Worm (Caenorhabditis elegans) whole organism, L3 larva: ENCODE results near the gene fipr-6.
A peak's percentile ranks its signal among the peaks of the same experiment; 100 is the strongest.

ENCODE experiments used
- R02D3.7 ChIP-seq: fragments of 150-350 bp; optimal IDR thresholded peaks from 2 replicates; lab custom pipeline; 2014; ENCODE audit warnings: missing biosample characterization, missing genetic modification characterization
- ZK546.5 ChIP-seq: sonication (generic microtip); optimal IDR thresholded peaks from 2 replicates; lab custom pipeline; 2017; ENCODE audit warnings: missing biosample characterization, missing genetic modification characterization
- aly-2 ChIP-seq: fragments of 150-350 bp; optimal IDR thresholded peaks from 2 replicates; lab custom pipeline; 2014; ENCODE audit warnings: missing biosample characterization, missing genetic modification characterization
- ama-1 ChIP-seq: fragments of 150-350 bp; optimal IDR thresholded peaks from 2 replicates; lab custom pipeline; 2018
- ceh-28 ChIP-seq: fragments of 150-350 bp; optimal IDR thresholded peaks from 2 replicates; lab custom pipeline; 2014; ENCODE audit warnings: missing biosample characterization, missing genetic modification reagents, missing genetic modification characterization
- daf-12 ChIP-seq: fragments of 150-350 bp; optimal IDR thresholded peaks from 2 replicates; lab custom pipeline; 2014; ENCODE audit warnings: missing biosample characterization, missing genetic modification reagents, missing genetic modification characterization
- egl-27 ChIP-seq: sonication (generic microtip); optimal IDR thresholded peaks from 4 replicates; lab custom pipeline; 2017; ENCODE audit warnings: missing biosample characterization, missing genetic modification reagents, missing genetic modification characterization
- egl-5 ChIP-seq: fragments of 150-350 bp; optimal IDR thresholded peaks from 2 replicates; lab custom pipeline; 2017; ENCODE audit warnings: missing biosample characterization, missing genetic modification reagents, missing genetic modification characterization, inconsistent platforms
- elt-1 ChIP-seq: fragments of 150-350 bp; optimal IDR thresholded peaks from 2 replicates; lab custom pipeline; 2014; ENCODE audit warnings: missing biosample characterization, missing genetic modification characterization
- elt-2 ChIP-seq: sonication (generic microtip); optimal IDR thresholded peaks from 2 replicates; lab custom pipeline; 2016; ENCODE audit warnings: missing genetic modification reagents, mild to moderate bottlenecking, missing genetic modification characterization, missing compliant biosample characterization
- elt-3 ChIP-seq, 3 experiments: fragments of 150-350 bp in 1 of 3; sonication (generic microtip) in 2 of 3; optimal IDR thresholded peaks; 2 replicates in 2 of 3; 4 replicates in 1 of 3; lab custom pipeline; 2014 to 2017; ENCODE audit warnings: missing biosample characterization in 3 of 3, missing genetic modification characterization in 3 of 3
- eor-1 ChIP-seq, 2 experiments: fragments of 150-350 bp; optimal IDR thresholded peaks; 2 replicates each; lab custom pipeline; 2014 to 2018; ENCODE audit warnings: missing biosample characterization in 2 of 2, missing genetic modification characterization in 2 of 2
- fkh-2 ChIP-seq: fragments of 150-350 bp; optimal IDR thresholded peaks from 2 replicates; lab custom pipeline; 2014; ENCODE audit warnings: missing biosample characterization, missing genetic modification reagents, missing genetic modification characterization
- fos-1 ChIP-seq: fragments of 150-350 bp; optimal IDR thresholded peaks from 2 replicates; lab custom pipeline; 2014; ENCODE audit warnings: missing biosample characterization, missing genetic modification characterization
- hmg-11 ChIP-seq: sonication (generic microtip); optimal IDR thresholded peaks from 2 replicates; lab custom pipeline; 2016; ENCODE audit warnings: missing genetic modification characterization, missing compliant biosample characterization
- jun-1 ChIP-seq: fragments of 150-350 bp; optimal IDR thresholded peaks from 2 replicates; lab custom pipeline; 2014; ENCODE audit warnings: missing biosample characterization, missing genetic modification reagents, missing genetic modification characterization
- lin-15B ChIP-seq: fragments of 150-350 bp; optimal IDR thresholded peaks from 2 replicates; lab custom pipeline; 2014; ENCODE audit warnings: missing biosample characterization, missing genetic modification characterization
- lsy-12 ChIP-seq: sonication (generic microtip); optimal IDR thresholded peaks from 2 replicates; lab custom pipeline; 2016; ENCODE audit warnings: mild to moderate bottlenecking, missing genetic modification characterization, missing compliant biosample characterization
- mdl-1 ChIP-seq: fragments of 150-350 bp; optimal IDR thresholded peaks from 2 replicates; lab custom pipeline; 2014; ENCODE audit warnings: missing biosample characterization, missing genetic modification characterization
- mml-1 ChIP-seq: fragments of 150-350 bp; sonication (generic microtip); optimal IDR thresholded peaks from 3 replicates; lab custom pipeline; 2014; ENCODE audit warnings: missing biosample characterization, missing genetic modification characterization
- nfya-1 ChIP-seq: sonication (generic microtip); optimal IDR thresholded peaks from 2 replicates; lab custom pipeline; 2017; ENCODE audit warnings: missing genetic modification characterization, mild to moderate bottlenecking, missing compliant biosample characterization, antibody characterized with exemption, moderate library complexity; ENCODE audit not compliant: insufficient read depth
- nhr-12 ChIP-seq: fragments of 150-350 bp; optimal IDR thresholded peaks from 2 replicates; lab custom pipeline; 2014; ENCODE audit warnings: missing biosample characterization, missing genetic modification characterization
- nhr-23 ChIP-seq: fragments of 150-350 bp; optimal IDR thresholded peaks from 2 replicates; lab custom pipeline; 2014; ENCODE audit warnings: missing biosample characterization, missing genetic modification reagents, missing genetic modification characterization
- nhr-237 ChIP-seq: fragments of 150-350 bp; optimal IDR thresholded peaks from 2 replicates; lab custom pipeline; 2014; ENCODE audit warnings: missing biosample characterization, missing genetic modification characterization
- nhr-25 ChIP-seq: sonication (generic microtip); optimal IDR thresholded peaks from 2 replicates; lab custom pipeline; 2017; ENCODE audit warnings: missing biosample characterization, missing genetic modification characterization
- nhr-28 ChIP-seq: fragments of 150-350 bp; optimal IDR thresholded peaks from 2 replicates; lab custom pipeline; 2014; ENCODE audit warnings: missing biosample characterization, missing genetic modification characterization
- nhr-43 ChIP-seq: sonication (generic microtip); optimal IDR thresholded peaks from 2 replicates; lab custom pipeline; 2016; ENCODE audit warnings: mild to moderate bottlenecking, missing genetic modification characterization, missing compliant biosample characterization; ENCODE audit not compliant: poor library complexity, severe bottlenecking
- nhr-67 ChIP-seq: fragments of 150-350 bp; optimal IDR thresholded peaks from 2 replicates; lab custom pipeline; 2014; ENCODE audit warnings: missing biosample characterization, missing genetic modification characterization
- nhr-76 ChIP-seq: fragments of 150-350 bp; sonication (generic microtip); optimal IDR thresholded peaks from 5 replicates; lab custom pipeline; 2014; ENCODE audit warnings: missing biosample characterization, missing genetic modification characterization
- nhr-77 ChIP-seq: fragments of 150-350 bp; optimal IDR thresholded peaks from 2 replicates; lab custom pipeline; 2014; ENCODE audit warnings: missing biosample characterization, missing genetic modification characterization
- pha-4 ChIP-seq: fragments of 150-350 bp; optimal IDR thresholded peaks from 2 replicates; lab custom pipeline; 2014; ENCODE audit warnings: missing biosample characterization, missing genetic modification reagents, missing genetic modification characterization
- pqm-1 ChIP-seq: fragments of 150-350 bp; optimal IDR thresholded peaks from 2 replicates; lab custom pipeline; 2017; ENCODE audit warnings: missing biosample characterization, missing genetic modification characterization, inconsistent platforms
- sea-2 ChIP-seq: fragments of 150-350 bp; sonication (generic microtip); optimal IDR thresholded peaks from 4 replicates; lab custom pipeline; 2014; ENCODE audit warnings: missing biosample characterization, missing genetic modification reagents, missing genetic modification characterization
- snpc-4 ChIP-seq: fragments of 150-350 bp; optimal IDR thresholded peaks from 2 replicates; lab custom pipeline; 2014; ENCODE audit warnings: missing biosample characterization, missing genetic modification characterization
- tbx-2 ChIP-seq: sonication (generic microtip); optimal IDR thresholded peaks from 2 replicates; lab custom pipeline; 2016; ENCODE audit warnings: mild to moderate bottlenecking, missing genetic modification characterization, missing compliant biosample characterization
- unc-39 ChIP-seq: sonication (generic microtip); optimal IDR thresholded peaks from 4 replicates; lab custom pipeline; 2017; ENCODE audit warnings: missing biosample characterization, missing genetic modification characterization
- unc-62 ChIP-seq: fragments of 150-350 bp; sonication (generic microtip); optimal IDR thresholded peaks from 4 replicates; lab custom pipeline; 2014; ENCODE audit warnings: missing biosample characterization, missing genetic modification reagents, missing genetic modification characterization
- zag-1 ChIP-seq: fragments of 150-350 bp; optimal IDR thresholded peaks from 2 replicates; lab custom pipeline; 2014; ENCODE audit warnings: missing biosample characterization, missing genetic modification characterization
- ztf-11 ChIP-seq: fragments of 150-350 bp; optimal IDR thresholded peaks from 2 replicates; lab custom pipeline; 2014; ENCODE audit warnings: missing biosample characterization, missing genetic modification characterization
- ztf-4 ChIP-seq: fragments of 150-350 bp; optimal IDR thresholded peaks from 2 replicates; lab custom pipeline; 2014; ENCODE audit warnings: missing biosample characterization, missing genetic modification characterization

Gene fipr-6

ce11 chrV:10228360-10228759, 2.7 kb upstream of the fipr-6 start, which contains the start of gene fipr-4:
fipr-4 (minus strand) TSS chrV:10228460.
- TF ChIP-seq zag-1 (tag; lab: Kevin White, UChicago) (no peak), pha-4 (tag; lab: Kevin White, UChicago) (peak; percentile 42)

ce11 chrV:10229222-10229879, 1.7 kb upstream of the fipr-6 start, which contains the start of the genes pyt-1 and fipr-7:
pyt-1 (minus strand) TSS chrV:10229322.
fipr-7 (plus strand) TSS chrV:10229829.
- TF ChIP-seq ztf-11 (tag; lab: Kevin White, UChicago), result no peak
- no peak for TF ChIP-seq daf-12 (tag; lab: Kevin White, UChicago)
- TF ChIP-seq egl-27 (tag; lab: Kevin White, UChicago), result no peak
- TF ChIP-seq jun-1, result no peak
- TF ChIP-seq nhr-25 (tag; lab: Kevin White, UChicago), result no peak
- TF ChIP-seq pqm-1 (tag; lab: Kevin White, UChicago), result no peak
- TF ChIP-seq nhr-76 (tag; lab: Kevin White, UChicago), result no peak

ce11 chrV:10233330-10233729, 2.3 kb downstream of the fipr-6 start, which contains the start of gene str-182:
str-182 (minus strand) TSS chrV:10233430.
- TF ChIP-seq egl-27 (tag; lab: Kevin White, UChicago) (no peak), mml-1 (tag; lab: Kevin White, UChicago) (no peak), nhr-28 (no peak), fkh-2 (tag; lab: Kevin White, UChicago) (no peak), elt-2 (no peak), elt-1 (tag; lab: Kevin White, UChicago) (no peak), egl-5 (tag; lab: Kevin White, UChicago) (no peak), elt-3 (tag; optimal IDR thresholded peaks at IDR 0.05; lab: Kevin White, UChicago) (no peak), eor-1 (tag; optimal IDR thresholded peaks at IDR 0.05; lab: Kevin White, UChicago) (no peak), mdl-1 (tag; lab: Kevin White, UChicago) (no peak), hmg-11 (tag; lab: Kevin White, UChicago) (no peak), aly-2 (tag; lab: Kevin White, UChicago) (no peak)

- TF ChIP-seq elt-3 (tag; optimal IDR thresholded peaks at IDR 0.05; lab: Kevin White, UChicago), result no peak
- TF ChIP-seq lin-15B (tag; lab: Kevin White, UChicago), result no peak
- no peak for TF ChIP-seq R02D3.7 (tag; lab: Kevin White, UChicago)
- no peak for TF ChIP-seq mml-1 (tag; lab: Kevin White, UChicago)
- no peak for TF ChIP-seq daf-12 (tag; lab: Kevin White, UChicago)
Observed at ce11 chrV:10237171-10237570, 6.1 kb downstream of the fipr-6 start.

- TF ChIP-seq zag-1 (tag; lab: Kevin White, UChicago) (no peak), ama-1 (peak; percentile 6)
Observed at ce11 chrV:10237959-10238444, 7.0 kb downstream of the fipr-6 start.

ce11 chrV:10238665-10239064, 7.6 kb downstream of the fipr-6 start, which contains the start of gene fubl-1:
fubl-1 (minus strand) TSS chrV:10238866.
- no peak for TF ChIP-seq egl-5 (tag; lab: Kevin White, UChicago)
- no peak for TF ChIP-seq nhr-237 (tag; lab: Kevin White, UChicago)
- no peak for TF ChIP-seq mdl-1 (tag; lab: Kevin White, UChicago)
- no peak for TF ChIP-seq daf-12 (tag; lab: Kevin White, UChicago)
- TF ChIP-seq unc-39, result no peak
- TF ChIP-seq egl-27 (tag; lab: Kevin White, UChicago), result no peak
- TF ChIP-seq tbx-2 (tag; lab: Kevin White, UChicago), result no peak
- no peak for TF ChIP-seq nhr-67 (tag; lab: Kevin White, UChicago)
- peak; percentile 2 for TF ChIP-seq elt-2
- TF ChIP-seq zag-1 (tag; lab: Kevin White, UChicago), result no peak
- TF ChIP-seq sea-2, result no peak
- peak; percentile 50 for TF ChIP-seq nfya-1 (tag; lab: Kevin White, UChicago)
- TF ChIP-seq fkh-2 (tag; lab: Kevin White, UChicago), result no peak
- TF ChIP-seq nhr-12 (tag; lab: Kevin White, UChicago), result no peak
- peak; percentile 6 for TF ChIP-seq pha-4 (tag; lab: Kevin White, UChicago)
- TF ChIP-seq nhr-23 (tag; lab: Kevin White, UChicago), result no peak
- TF ChIP-seq lsy-12 (tag; lab: Kevin White, UChicago), result no peak
- TF ChIP-seq fos-1, result no peak
- no peak for TF ChIP-seq ceh-28
- no peak for TF ChIP-seq ZK546.5 (tag; lab: Kevin White, UChicago)
- TF ChIP-seq pqm-1 (tag; lab: Kevin White, UChicago), result no peak
- no peak for TF ChIP-seq nhr-28
- no peak for TF ChIP-seq unc-62
- TF ChIP-seq ztf-4 (tag; lab: Kevin White, UChicago), result no peak
- TF ChIP-seq snpc-4, result no peak
- no peak for TF ChIP-seq ztf-11 (tag; lab: Kevin White, UChicago)
- TF ChIP-seq nhr-77 (tag; lab: Kevin White, UChicago), result no peak
- TF ChIP-seq elt-1 (tag; lab: Kevin White, UChicago), result no peak
- no peak for TF ChIP-seq nhr-43 (tag; lab: Kevin White, UChicago)
- peak; percentile 73 for TF ChIP-seq lin-15B (tag; lab: Kevin White, UChicago)
